Fruit fly (Drosophila melanogaster): ENCODE results near the gene lectin-37Db.

dm6 chr2L:19441339-19441738, 22.5 kb downstream of the lectin-37Db start:
- TF ChIP-seq psq (optimal IDR thresholded peaks at IDR 0.05) (no peak), h (optimal IDR thresholded peaks at IDR 0.05) (no peak)

Measured in Kc167 (cell line).